Worm (Caenorhabditis elegans): Measurements from ENCODE around the gene spe-42.

spe-42 gene

DNA sequence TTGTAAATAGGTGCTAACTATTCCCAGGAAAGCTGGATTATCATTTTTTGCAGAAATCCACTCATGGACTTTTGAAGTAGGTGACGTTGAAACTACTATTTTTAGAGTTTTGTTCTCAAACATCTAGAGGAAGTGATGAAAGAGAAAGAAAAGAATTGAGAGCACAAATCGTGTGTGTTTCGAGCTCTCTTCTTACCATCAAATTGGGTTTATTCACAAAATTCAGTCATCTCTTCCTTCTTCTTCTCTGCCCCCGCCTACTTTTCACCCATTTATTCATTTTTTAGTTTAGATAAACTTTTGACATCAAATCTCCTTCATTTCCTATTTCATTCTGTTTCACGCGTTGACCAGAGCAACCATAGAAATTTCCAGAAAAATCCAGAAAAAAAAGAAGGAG is 49.9 kb downstream of the spe-42 start, which contains the start of gene W05E10.2:
W05E10.2 (plus strand) TSS at position 301 of the 400 bp plus-strand sequence.
- TF ChIP-seq ama-1 (optimal IDR thresholded peaks at IDR 0.05) (no peak), unc-42 (tag; optimal IDR thresholded peaks at IDR 0.05) (peak; percentile 8)

Measured in whole organism, late embryonic.